Fruit fly (Drosophila melanogaster): ENCODE measurements around the gene CG42728.

DNA sequence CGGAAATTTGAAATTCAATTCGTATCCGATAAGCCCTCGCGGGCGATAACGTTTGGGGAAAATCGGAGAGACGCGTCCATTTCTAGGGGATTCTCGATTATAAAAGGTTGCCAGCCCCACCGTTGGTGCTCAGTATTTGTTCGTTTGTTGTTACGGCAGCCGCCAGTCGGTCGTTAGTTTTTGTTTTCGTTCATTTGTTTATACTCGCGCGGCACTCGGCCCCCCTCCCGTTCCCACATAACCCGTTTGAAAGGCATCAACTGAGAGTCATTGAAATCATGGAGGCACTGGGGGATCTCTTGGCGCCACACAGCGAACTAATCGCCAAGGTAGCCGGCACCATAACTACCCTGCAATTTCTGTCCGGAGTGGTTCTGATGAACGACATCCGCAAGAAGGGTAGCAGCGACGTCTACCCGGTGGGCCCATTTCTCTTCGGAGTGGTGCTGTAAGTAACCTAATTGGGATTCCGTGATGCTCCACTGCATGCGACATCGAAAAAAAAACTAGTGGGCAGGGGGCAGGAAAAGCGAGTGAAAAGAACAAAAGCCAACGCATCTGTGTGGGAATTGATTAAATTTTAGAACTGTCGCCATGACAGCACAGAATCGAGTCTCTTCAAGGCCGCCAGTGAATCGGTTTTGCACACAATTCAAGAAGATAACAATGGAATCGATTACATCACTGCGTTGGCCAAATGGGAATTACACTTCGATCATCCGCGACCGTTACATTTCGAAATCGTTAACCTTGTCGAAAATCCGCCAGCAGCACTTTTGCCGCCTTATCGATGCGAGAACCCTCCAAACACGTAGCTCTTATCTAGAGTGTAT, 27.0 kb downstream of the CG42728 start, which contains the start of gene CG7272:
- TF ChIP-seq Myc (optimal IDR thresholded peaks at IDR 0.05) (no peak), Sin3A (optimal IDR thresholded peaks at IDR 0.05) (no peak), insv (optimal IDR thresholded peaks at IDR 0.05) (no peak)
